Worm (Caenorhabditis elegans): ENCODE results near the gene rps-30.

DNA sequence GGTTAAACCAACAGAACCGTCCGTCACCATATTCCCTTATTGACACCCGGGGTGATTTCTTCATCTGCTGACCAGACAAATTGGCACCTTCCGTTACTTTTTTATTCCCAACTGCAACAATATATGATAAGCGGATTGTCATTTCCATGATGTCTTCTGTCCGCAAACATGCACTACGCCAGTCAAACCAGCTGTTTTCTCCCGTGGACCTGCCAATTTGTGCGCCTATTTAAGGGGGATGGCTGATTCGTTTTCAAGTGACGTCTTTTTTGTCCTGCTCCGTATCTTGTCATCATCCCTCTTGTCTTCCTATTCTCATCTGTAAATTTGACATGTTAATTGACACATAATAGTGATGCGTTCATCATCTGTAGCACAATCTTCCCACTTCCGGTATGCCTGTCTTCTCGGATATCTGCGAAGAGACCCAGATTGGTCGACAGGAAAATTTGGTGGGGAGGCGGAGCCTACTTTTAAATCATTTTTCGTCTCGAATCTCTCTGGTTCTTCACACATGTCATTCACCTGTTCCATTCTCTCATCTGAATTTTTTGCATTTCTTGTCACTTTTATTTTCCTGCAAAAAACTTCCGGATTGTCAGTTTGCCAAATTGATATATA, 28.3 kb upstream of the rps-30 start:
- TF ChIP-seq ceh-43 (GFP tag; optimal IDR thresholded peaks at IDR 0.05) (no peak), pha-4 (tag; optimal IDR thresholded peaks at IDR 0.05) (no peak), blmp-1 (tag; optimal IDR thresholded peaks at IDR 0.05) (no peak)

Data from whole organism, mixed stage, embryonic.